Worm (Caenorhabditis elegans): ENCODE results near the gene F44E2.7.

F44E2.7 gene

ce11 chrIII:8847722-8848121 lies 550 bp downstream of the F44E2.7 start:
- TF ChIP-seq rbr-2 (tag; optimal IDR thresholded peaks at IDR 0.05), result peak; percentile 42
- peak; percentile 38 for TF ChIP-seq dve-1 (tag; optimal IDR thresholded peaks at IDR 0.05; ENCODE audit: insufficient read depth)
- peak in 1 of 2 experiments; percentile 82 for TF ChIP-seq lsy-2 (tag; optimal IDR thresholded peaks at IDR 0.05)
- TF ChIP-seq hlh-30 (tag; optimal IDR thresholded peaks at IDR 0.05; ENCODE audit: insufficient read depth), result peak; percentile 35
- no peak for TF ChIP-seq lim-7 (GFP tag; IDR thresholded peaks at IDR 0.05)
- TF ChIP-seq lin-38 (GFP tag; IDR thresholded peaks at IDR 0.05), result peak; percentile 95
- TF ChIP-seq madf-9 (GFP tag; conservative IDR thresholded peaks at IDR 0.05), result no peak
- TF ChIP-seq pqm-1 (tag; optimal IDR thresholded peaks at IDR 0.05), result peak; percentile 0
- peak; percentile 39 for TF ChIP-seq mep-1 (tag; optimal IDR thresholded peaks at IDR 0.05)
- TF ChIP-seq nhr-28 (tag; optimal IDR thresholded peaks at IDR 0.05), result peak; percentile 34
- TF ChIP-seq lir-3 (tag; optimal IDR thresholded peaks at IDR 0.05), result no peak
- peak; percentile 74 for TF ChIP-seq dpl-1 (GFP tag; optimal IDR thresholded peaks at IDR 0.05)
- TF ChIP-seq pha-4 (GFP tag; IDR thresholded peaks at IDR 0.05), result no peak
- TF ChIP-seq pha-4 (tag; optimal IDR thresholded peaks at IDR 0.05), result no peak
- peak; percentile 84 for TF ChIP-seq mes-2 (tag; optimal IDR thresholded peaks at IDR 0.05; ENCODE audit: poor library complexity, severe bottlenecking)

ce11 chrIII:8845114-8845513 lies 3.2 kb downstream of the F44E2.7 start, which contains the start of gene F44E2.6:
Gene F44E2.6, minus strand, starts transcription at chrIII:8845214.
- TF ChIP-seq daf-16 (GFP tag; optimal IDR thresholded peaks at IDR 0.05) (no peak), daf-16 (tag; optimal IDR thresholded peaks at IDR 0.05) (no peak), lin-29 (GFP tag; IDR thresholded peaks at IDR 0.05) (no peak), hif-1 (tag; optimal IDR thresholded peaks at IDR 0.05) (no peak), R02D3.7 (tag; optimal IDR thresholded peaks at IDR 0.05) (no peak), mxl-2 (GFP tag; conservative IDR thresholded peaks at IDR 0.05) (no peak), vab-7 (GFP tag; IDR thresholded peaks at IDR 0.05) (no peak), dve-1 (tag; optimal IDR thresholded peaks at IDR 0.05; ENCODE audit: insufficient read depth) (no peak), tag-97 (GFP tag; IDR thresholded peaks at IDR 0.05) (no peak), snpc-4 (tag; optimal IDR thresholded peaks at IDR 0.05) (no peak), lir-3 (tag; optimal IDR thresholded peaks at IDR 0.05) (no peak), zfp-3 (GFP tag; conservative IDR thresholded peaks at IDR 0.05) (no peak), nhr-25 (tag; optimal IDR thresholded peaks at IDR 0.05; ENCODE audit: borderline replicate concordance, insufficient read depth) (no peak), daf-12 (tag; optimal IDR thresholded peaks at IDR 0.05) (no peak), zag-1 (tag; optimal IDR thresholded peaks at IDR 0.05) (no peak), Y5F2A.4 (GFP tag; optimal IDR thresholded peaks at IDR 0.05) (no peak), lin-15B (tag; optimal IDR thresholded peaks at IDR 0.05) (no peak), unc-62 (GFP tag; optimal IDR thresholded peaks at IDR 0.05 in 1 of 2) (no peak), unc-62 (tag; optimal IDR thresholded peaks at IDR 0.05) (no peak)

DNA sequence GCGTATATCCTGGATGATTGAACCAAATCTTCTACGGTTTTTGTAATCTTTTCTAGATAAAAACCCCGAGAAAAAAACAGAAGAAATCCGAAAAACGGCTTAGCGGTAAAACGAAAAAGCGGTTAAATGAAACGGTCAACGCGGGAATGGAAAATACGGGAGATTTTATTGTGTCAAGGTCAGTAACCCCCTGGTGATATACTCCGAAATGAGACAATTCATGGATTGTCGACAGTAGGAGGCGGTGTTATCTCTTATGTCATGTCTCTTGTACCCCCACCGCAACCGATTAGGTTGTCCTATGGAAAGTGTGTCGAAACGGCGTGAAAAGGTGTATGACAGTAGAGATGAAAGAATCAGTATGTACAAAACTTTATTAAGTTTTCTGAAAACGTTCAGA lies 4.1 kb downstream of the F44E2.7 start:
- TF ChIP-seq nhr-41 (GFP tag; IDR thresholded peaks at IDR 0.05) (no peak), zfp-3 (GFP tag; conservative IDR thresholded peaks at IDR 0.05) (no peak), lin-39 (tag; optimal IDR thresholded peaks at IDR 0.05) (no peak), nhr-10 (tag; optimal IDR thresholded peaks at IDR 0.05) (no peak), ceh-32 (tag; optimal IDR thresholded peaks at IDR 0.05; ENCODE audit: poor library complexity) (no peak), lin-13 (GFP tag; optimal IDR thresholded peaks at IDR 0.05) (no peak), T20F7.1 (GFP tag; optimal IDR thresholded peaks at IDR 0.05) (no peak), fos-1 (tag; optimal IDR thresholded peaks at IDR 0.05) (no peak), spr-1 (tag; optimal IDR thresholded peaks at IDR 0.05) (no peak), mxl-3 (GFP tag; optimal IDR thresholded peaks at IDR 0.05) (no peak), ceh-28 (tag; optimal IDR thresholded peaks at IDR 0.05) (no peak), zip-11 (GFP tag; IDR thresholded peaks at IDR 0.05) (no peak), pqm-1 (tag; optimal IDR thresholded peaks at IDR 0.05) (no peak), lim-7 (GFP tag; IDR thresholded peaks at IDR 0.05) (no peak), egl-27 (tag; optimal IDR thresholded peaks at IDR 0.05) (no peak), gei-8 (GFP tag; optimal IDR thresholded peaks at IDR 0.05) (no peak), ceh-44 (GFP tag; IDR thresholded peaks at IDR 0.05) (no peak), sdz-12 (GFP tag; optimal IDR thresholded peaks at IDR 0.05) (no peak), Y105C5A.15 (GFP tag; IDR thresholded peaks at IDR 0.05) (no peak)

Data from whole organism, L4 larva.